Fruit fly (Drosophila melanogaster): ENCODE data around the gene CG6761.

CG6761 gene

DNA sequence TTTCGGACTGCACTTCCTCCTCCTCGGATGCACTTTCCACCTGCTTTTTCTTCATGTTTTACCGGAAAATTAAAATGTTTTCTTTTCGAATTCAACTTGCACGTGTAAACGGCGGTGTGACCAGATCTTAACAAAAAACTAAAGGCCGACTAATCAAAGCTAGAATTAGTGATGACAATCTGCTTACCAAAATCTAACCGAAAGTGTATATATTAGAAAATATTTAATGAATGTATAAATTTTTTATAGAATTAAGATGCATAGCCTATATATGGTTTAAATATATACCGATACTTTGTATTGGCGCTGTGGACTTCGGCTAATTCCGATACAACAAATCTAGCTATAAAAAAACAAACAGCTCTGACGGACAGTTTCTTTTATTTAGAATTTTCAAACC, 15.5 kb upstream of the CG6761 start, which contains the start of the genes CG18178 and CG14174 (continued):
- no peak for TF ChIP-seq cad (GFP tag; optimal IDR thresholded peaks at IDR 0.05)
- no peak for TF ChIP-seq CG10565 (GFP tag; optimal IDR thresholded peaks at IDR 0.05)
- peak; percentile 51 for TF ChIP-seq lbe (GFP tag; optimal IDR thresholded peaks at IDR 0.05)
- TF ChIP-seq CG11723 (GFP tag; optimal IDR thresholded peaks at IDR 0.05) = peak; percentile 9
- no peak for TF ChIP-seq CG4707 (GFP tag; optimal IDR thresholded peaks at IDR 0.05)
- no peak for TF ChIP-seq CG3407 (GFP tag; optimal IDR thresholded peaks at IDR 0.05)
- no peak for TF ChIP-seq Ravus (GFP tag; IDR thresholded peaks at IDR 0.05)
- TF ChIP-seq Chrac-16 (GFP tag; optimal IDR thresholded peaks at IDR 0.05) = peak; percentile 67
- TF ChIP-seq CG12104 (GFP tag; optimal IDR thresholded peaks at IDR 0.05) = peak; percentile 28
- peak; percentile 71 for TF ChIP-seq CG1602 (GFP tag; optimal IDR thresholded peaks at IDR 0.05)
- TF ChIP-seq dati (GFP tag; IDR thresholded peaks at IDR 0.05) = no peak
- TF ChIP-seq CG34224 (GFP tag; IDR thresholded peaks at IDR 0.05; ENCODE audit: partially characterized antibody) = no peak
- TF ChIP-seq sr (GFP tag; IDR thresholded peaks at IDR 0.05) = no peak
- peak; percentile 62 for TF ChIP-seq fd3F (GFP tag; optimal IDR thresholded peaks at IDR 0.05)
- TF ChIP-seq CG2712 (tag; optimal IDR thresholded peaks at IDR 0.05) = peak; percentile 85
- TF ChIP-seq CG10147 (GFP tag; optimal IDR thresholded peaks at IDR 0.05) = peak; percentile 80
- TF ChIP-seq GATAe (GFP tag; conservative IDR thresholded peaks at IDR 0.05) = 0 out of 2 replicates have a peak, but pooled peaks have one; percentile 22
- TF ChIP-seq CG1024 (GFP tag; IDR thresholded peaks at IDR 0.05) = no peak
- no peak for TF ChIP-seq corto (GFP tag; optimal IDR thresholded peaks at IDR 0.05)
- TF ChIP-seq CG1233 (GFP tag; optimal IDR thresholded peaks at IDR 0.05) = peak; percentile 20
- TF ChIP-seq Oaz (GFP tag; IDR thresholded peaks at IDR 0.05) = no peak
- TF ChIP-seq pzg (GFP tag; optimal IDR thresholded peaks at IDR 0.05) = peak; percentile 47
- TF ChIP-seq CG11398 (GFP tag; optimal IDR thresholded peaks at IDR 0.05) = no peak
- peak; percentile 11 for TF ChIP-seq jing (GFP tag; optimal IDR thresholded peaks at IDR 0.05)
- peak; percentile 55 for TF ChIP-seq CG14667 (GFP tag; IDR thresholded peaks at IDR 0.05)
- no peak for TF ChIP-seq CG1832 (GFP tag; optimal IDR thresholded peaks at IDR 0.05)
- peak; percentile 56 for TF ChIP-seq E2f2 (GFP tag; IDR thresholded peaks at IDR 0.05)
- no peak for TF ChIP-seq scrt (GFP tag; optimal IDR thresholded peaks at IDR 0.05)
- TF ChIP-seq CG9797 (GFP tag; optimal IDR thresholded peaks at IDR 0.05) = peak; percentile 64
- no peak for TF ChIP-seq CG8478 (optimal IDR thresholded peaks at IDR 0.05)
- peak; percentile 63; the same call in 1 of the 2 replicates for TF ChIP-seq CG14014 (GFP tag; IDR thresholded peaks at IDR 0.05)
- TF ChIP-seq sug (tag; optimal IDR thresholded peaks at IDR 0.05) = peak; percentile 83
- 0 out of 3 replicates have a peak, but pooled peaks have one; percentile 37 for TF ChIP-seq CG14050 (GFP tag; IDR thresholded peaks at IDR 0.05)
- peak; percentile 56 for TF ChIP-seq CG9727 (GFP tag; optimal IDR thresholded peaks at IDR 0.05)
- TF ChIP-seq CG13424 (tag; optimal IDR thresholded peaks at IDR 0.05) = peak; percentile 85
- 0 out of 2 replicates have a peak, but pooled peaks have one; percentile 14 for TF ChIP-seq CG8765 (GFP tag; IDR thresholded peaks at IDR 0.05)
- TF ChIP-seq CG7839 (tag; optimal IDR thresholded peaks at IDR 0.05) = peak; percentile 78
- peak; percentile 69 for TF ChIP-seq CG15601 (tag; optimal IDR thresholded peaks at IDR 0.05)
- peak; percentile 73 for TF ChIP-seq CG13775 (GFP tag; optimal IDR thresholded peaks at IDR 0.05)
- no peak for TF ChIP-seq salm (tag; optimal IDR thresholded peaks at IDR 0.05)
- no peak for TF ChIP-seq yki (optimal IDR thresholded peaks at IDR 0.05)
- TF ChIP-seq bbx (GFP tag; IDR thresholded peaks at IDR 0.05; ENCODE audit: partially characterized antibody) = no peak
- no peak for TF ChIP-seq Dad (GFP tag; optimal IDR thresholded peaks at IDR 0.05)
- peak; percentile 74 for TF ChIP-seq CG2678 (tag; optimal IDR thresholded peaks at IDR 0.05)
- TF ChIP-seq CG12299 (tag; optimal IDR thresholded peaks at IDR 0.05) = no peak
- peak; percentile 70; the same call in 2 of the 3 replicates for TF ChIP-seq Dbx (GFP tag; IDR thresholded peaks at IDR 0.05)
- peak; percentile 67 for TF ChIP-seq CG32532 (GFP tag; IDR thresholded peaks at IDR 0.05)
- TF ChIP-seq CG10462 (GFP tag; optimal IDR thresholded peaks at IDR 0.05) = peak; percentile 23
- no peak for TF ChIP-seq org-1 (GFP tag; optimal IDR thresholded peaks at IDR 0.05)
- no peak for TF ChIP-seq CG1792 (GFP tag; optimal IDR thresholded peaks at IDR 0.05)
- TF ChIP-seq z (GFP tag; IDR thresholded peaks at IDR 0.05) = no peak
- TF ChIP-seq slou (GFP tag; optimal IDR thresholded peaks at IDR 0.05) = no peak
